Fruit fly (Drosophila melanogaster) S2 (cell line): Measurements from ENCODE around the gene Gr23a.

ENCODE experiments used
- CG8478 ChIP-seq: fragments of >200 bp; optimal IDR thresholded peaks from 2 replicates; lab custom pipeline; 2018
- CTCF ChIP-seq, 2 experiments: fragments of >200 bp; optimal IDR thresholded peaks; 2 replicates each; lab custom pipeline; 2018

DNA sequence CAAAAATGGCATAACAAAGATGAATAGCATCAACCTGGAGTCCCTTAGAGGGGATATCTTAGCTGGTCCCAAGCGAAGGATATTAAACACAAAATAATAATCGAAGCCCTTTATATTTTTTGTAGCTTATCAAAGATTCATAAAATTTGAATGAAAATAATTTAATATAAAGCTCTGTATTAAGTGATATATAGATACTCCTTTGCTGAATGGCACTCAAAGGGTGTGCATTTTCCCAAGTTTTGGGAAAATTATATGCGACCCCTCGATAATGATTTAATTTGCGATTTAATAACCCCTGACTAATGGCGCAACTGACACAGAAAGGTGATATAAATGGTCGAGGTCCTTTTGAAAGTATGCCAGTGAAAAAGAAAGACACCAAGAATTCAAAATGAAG lies 15.9 kb upstream of the Gr23a start, which contains the start of gene Or23a:
- no peak for TF ChIP-seq CG8478 (lab: Kevin White, UChicago)
- no peak for TF ChIP-seq CTCF (optimal IDR thresholded peaks at IDR 0.05; lab: Kevin White, UChicago)
